Worm (Caenorhabditis elegans) whole organism, mixed stage, embryonic: ENCODE results near the gene C35B1.8.

Source experiments
- M03D4.4 ChIP-seq: sonication (generic microtip); optimal IDR thresholded peaks from 2 replicates; lab custom pipeline; 2017; ENCODE audit warnings: mild to moderate bottlenecking, missing genetic modification characterization, missing compliant biosample characterization
- bed-3 ChIP-seq: fragments of 200-800 bp; sonication (Bioruptor generic); optimal IDR thresholded peaks from 3 replicates; lab custom pipeline; 2018; ENCODE audit warnings: mild to moderate bottlenecking, missing genetic modification characterization, moderate library complexity, missing compliant biosample characterization
- blmp-1 ChIP-seq: fragments of 150-350 bp; optimal IDR thresholded peaks from 2 replicates; lab custom pipeline; 2014; ENCODE audit warnings: missing biosample characterization, missing genetic modification characterization
- ceh-39 ChIP-seq: fragments of 150-350 bp; optimal IDR thresholded peaks from 2 replicates; lab custom pipeline; 2014; ENCODE audit warnings: missing biosample characterization, missing genetic modification characterization
- ceh-43 ChIP-seq: fragments of 200-800 bp; sonication (Bioruptor generic); optimal IDR thresholded peaks from 2 replicates; lab custom pipeline; 2018; ENCODE audit warnings: mild to moderate bottlenecking, missing genetic modification characterization, moderate library complexity, missing compliant biosample characterization
- ceh-83 ChIP-seq: fragments of 200-800 bp; sonication (Bioruptor generic); optimal IDR thresholded peaks from 2 replicates; lab custom pipeline; 2018; ENCODE audit warnings: mild to moderate bottlenecking, missing genetic modification characterization, missing compliant biosample characterization
- ces-1 ChIP-seq: fragments of 150-350 bp; optimal IDR thresholded peaks from 2 replicates; lab custom pipeline; 2014; ENCODE audit warnings: missing biosample characterization, missing genetic modification reagents, missing genetic modification characterization
- cnd-1 ChIP-seq: fragments of 200-800 bp; sonication (Bioruptor generic); optimal IDR thresholded peaks from 2 replicates; lab custom pipeline; 2018; ENCODE audit warnings: mild to moderate bottlenecking, missing genetic modification characterization, missing compliant biosample characterization
- drap-1 ChIP-seq: fragments of 200-800 bp; sonication (Bioruptor generic); optimal IDR thresholded peaks from 3 replicates; lab custom pipeline; 2018; ENCODE audit warnings: mild to moderate bottlenecking, missing genetic modification characterization, missing compliant biosample characterization
- elt-1 ChIP-seq: sonication (generic microtip); optimal IDR thresholded peaks from 2 replicates; lab custom pipeline; 2017; ENCODE audit warnings: missing genetic modification characterization, mild to moderate bottlenecking, missing compliant biosample characterization, antibody characterized with exemption, moderate library complexity, borderline replicate concordance; ENCODE audit not compliant: insufficient read depth
- elt-3 ChIP-seq: fragments of 150-350 bp; optimal IDR thresholded peaks from 2 replicates; lab custom pipeline; 2014; ENCODE audit warnings: missing biosample characterization, missing genetic modification characterization
- flh-1 ChIP-seq: fragments of 200-800 bp; sonication (Bioruptor generic); optimal IDR thresholded peaks from 2 replicates; lab custom pipeline; 2018; ENCODE audit warnings: mild to moderate bottlenecking, missing genetic modification characterization, moderate library complexity, missing compliant biosample characterization
- ham-2 ChIP-seq: fragments of 200-800 bp; sonication (Bioruptor generic); optimal IDR thresholded peaks from 2 replicates; lab custom pipeline; 2018; ENCODE audit warnings: mild to moderate bottlenecking, missing genetic modification characterization, missing compliant biosample characterization
- hlh-1 ChIP-seq: fragments of 150-350 bp; optimal IDR thresholded peaks from 2 replicates; lab custom pipeline; 2014; ENCODE audit warnings: missing biosample characterization, missing genetic modification reagents, missing genetic modification characterization
- lin-13 ChIP-seq: fragments of 150-350 bp; optimal IDR thresholded peaks from 2 replicates; lab custom pipeline; 2014; ENCODE audit warnings: missing biosample characterization, missing genetic modification characterization
- lsy-2 ChIP-seq: fragments of 150-350 bp; optimal IDR thresholded peaks from 2 replicates; lab custom pipeline; 2014; ENCODE audit warnings: missing biosample characterization, missing genetic modification characterization
- mab-5 ChIP-seq: fragments of 150-350 bp; optimal IDR thresholded peaks from 2 replicates; lab custom pipeline; 2014; ENCODE audit warnings: missing biosample characterization, missing genetic modification characterization
- mep-1 ChIP-seq: fragments of 150-350 bp; optimal IDR thresholded peaks from 2 replicates; lab custom pipeline; 2017; ENCODE audit warnings: missing biosample characterization, missing genetic modification reagents, missing genetic modification characterization, inconsistent platforms
- mls-2 ChIP-seq: sonication (generic microtip); optimal IDR thresholded peaks from 2 replicates; lab custom pipeline; 2016; ENCODE audit warnings: mild to moderate bottlenecking, missing genetic modification characterization, moderate library complexity, missing compliant biosample characterization
- nhr-12 ChIP-seq: fragments of 150-350 bp; optimal IDR thresholded peaks from 2 replicates; lab custom pipeline; 2014; ENCODE audit warnings: missing biosample characterization, missing genetic modification characterization
- nhr-2 ChIP-seq: fragments of 150-350 bp; optimal IDR thresholded peaks from 2 replicates; lab custom pipeline; 2014; ENCODE audit warnings: missing biosample characterization, missing genetic modification characterization
- nhr-237 ChIP-seq: fragments of 150-350 bp; optimal IDR thresholded peaks from 2 replicates; lab custom pipeline; 2014; ENCODE audit warnings: missing biosample characterization, missing genetic modification characterization
- nhr-28 ChIP-seq: fragments of 150-350 bp; optimal IDR thresholded peaks from 2 replicates; lab custom pipeline; 2014; ENCODE audit warnings: missing biosample characterization, missing genetic modification characterization
- pha-4 ChIP-seq: fragments of 150-350 bp; optimal IDR thresholded peaks from 2 replicates; lab custom pipeline; 2018; ENCODE audit warnings: missing biosample characterization, missing genetic modification reagents, missing genetic modification characterization
- sem-2 ChIP-seq: fragments of 200-800 bp; sonication (Bioruptor generic); optimal IDR thresholded peaks from 2 replicates; lab custom pipeline; 2018; ENCODE audit warnings: mild to moderate bottlenecking, missing genetic modification characterization, missing compliant biosample characterization
- snpc-4 ChIP-seq: fragments of 150-350 bp; optimal IDR thresholded peaks from 2 replicates; lab custom pipeline; 2014; ENCODE audit warnings: missing biosample characterization, missing genetic modification characterization
- sptf-1 ChIP-seq: sonication (generic microtip); optimal IDR thresholded peaks from 2 replicates; lab custom pipeline; 2017; ENCODE audit warnings: mild to moderate bottlenecking, missing genetic modification characterization, moderate library complexity, missing compliant biosample characterization
- tbx-8 ChIP-seq: fragments of 200-800 bp; sonication (Bioruptor generic); optimal IDR thresholded peaks from 2 replicates; lab custom pipeline; 2018; ENCODE audit warnings: mild to moderate bottlenecking, missing genetic modification characterization, moderate library complexity, missing compliant biosample characterization
- unc-120 ChIP-seq: sonication (generic microtip); optimal IDR thresholded peaks from 2 replicates; lab custom pipeline; 2017; ENCODE audit warnings: missing genetic modification characterization, missing compliant biosample characterization; ENCODE audit not compliant: poor library complexity, severe bottlenecking
- unc-39 ChIP-seq: fragments of 150-350 bp; optimal IDR thresholded peaks from 2 replicates; lab custom pipeline; 2014; ENCODE audit warnings: missing biosample characterization, missing genetic modification characterization
- zip-8 ChIP-seq: fragments of 150-350 bp; optimal IDR thresholded peaks from 2 replicates; lab custom pipeline; 2014; ENCODE audit warnings: missing biosample characterization, missing genetic modification characterization
- ztf-11 ChIP-seq: fragments of 150-350 bp; optimal IDR thresholded peaks from 2 replicates; lab custom pipeline; 2014; ENCODE audit warnings: missing biosample characterization, missing genetic modification characterization

C35B1.8 gene

ce11 chrIV:4076690-4077295, 2.0 kb downstream of the C35B1.8 start:
- TF ChIP-seq cnd-1 (tag; lab: Kevin White, UChicago) (no peak), ceh-43 (no peak)

ce11 chrIV:4074610-4075009, 4.2 kb downstream of the C35B1.8 start, which contains the start of gene W03D2.9:
Gene W03D2.9 (minus strand): TSS chrIV:4074710.
- no peak for TF ChIP-seq elt-3 (tag; lab: Kevin White, UChicago)
- no peak for TF ChIP-seq unc-39 (tag; lab: Kevin White, UChicago)
- TF ChIP-seq hlh-1 (tag; lab: Kevin White, UChicago) = no peak
- TF ChIP-seq ham-2 = no peak
- TF ChIP-seq flh-1 (GFP tag; lab: Kevin White, UChicago) = no peak
- no peak for TF ChIP-seq nhr-2
- TF ChIP-seq ceh-83 (GFP tag; lab: Kevin White, UChicago) = no peak
- TF ChIP-seq blmp-1 = no peak
- TF ChIP-seq nhr-237 (tag; lab: Kevin White, UChicago) = no peak

ce11 chrIV:4072027-4072426, 6.8 kb downstream of the C35B1.8 start, which contains the start of gene pqn-75:
Gene pqn-75 (plus strand): TSS chrIV:4072327.
- TF ChIP-seq nhr-237 (tag; lab: Kevin White, UChicago) (no peak), elt-3 (tag; lab: Kevin White, UChicago) (no peak), mab-5 (no peak), lin-13 (tag; lab: Kevin White, UChicago) (no peak), pha-4 (tag; lab: Kevin White, UChicago) (no peak), zip-8 (tag; lab: Kevin White, UChicago) (no peak), drap-1 (GFP tag; lab: Kevin White, UChicago) (no peak), ztf-11 (tag; lab: Kevin White, UChicago) (no peak), tbx-8 (GFP tag; lab: Kevin White, UChicago) (no peak), blmp-1 (no peak), M03D4.4 (no peak)

- TF ChIP-seq nhr-12 (tag; lab: Kevin White, UChicago) (no peak), mep-1 (peak; percentile 12), nhr-28 (tag; lab: Kevin White, UChicago) (no peak), mls-2 (tag; lab: Kevin White, UChicago) (peak; percentile 19), nhr-2 (peak; percentile 5), ceh-83 (GFP tag; lab: Kevin White, UChicago) (peak; percentile 43), sptf-1 (peak; percentile 30), ceh-39 (peak; percentile 15)
Observed at ce11 chrIV:4070810-4071209, 8.0 kb downstream of the C35B1.8 start.

ce11 chrIV:4068480-4068879, 10.3 kb downstream of the C35B1.8 start, which contains the start of gene fbxb-55:
Gene fbxb-55 (plus strand): TSS chrIV:4068780.
- TF ChIP-seq lin-13 (tag; lab: Kevin White, UChicago) (no peak), bed-3 (GFP tag; lab: Kevin White, UChicago) (no peak), tbx-8 (GFP tag; lab: Kevin White, UChicago) (no peak), hlh-1 (tag; lab: Kevin White, UChicago) (no peak), lsy-2 (no peak), ham-2 (no peak), unc-120 (tag; lab: Kevin White, UChicago) (no peak), cnd-1 (tag; lab: Kevin White, UChicago) (no peak), snpc-4 (no peak)

ce11 chrIV:4067336-4067735, 11.5 kb downstream of the C35B1.8 start:
- TF ChIP-seq tbx-8 (GFP tag; lab: Kevin White, UChicago) (no peak), sem-2 (GFP tag; lab: Kevin White, UChicago) (no peak), drap-1 (GFP tag; lab: Kevin White, UChicago) (no peak), elt-1 (no peak), lsy-2 (no peak), cnd-1 (tag; lab: Kevin White, UChicago) (no peak), M03D4.4 (no peak), ces-1 (GFP tag; lab: Kevin White, UChicago) (no peak), hlh-1 (tag; lab: Kevin White, UChicago) (no peak), nhr-12 (tag; lab: Kevin White, UChicago) (no peak), ztf-11 (tag; lab: Kevin White, UChicago) (no peak), ceh-83 (GFP tag; lab: Kevin White, UChicago) (no peak), bed-3 (GFP tag; lab: Kevin White, UChicago) (no peak), unc-120 (tag; lab: Kevin White, UChicago) (no peak), mls-2 (tag; lab: Kevin White, UChicago) (no peak), sptf-1 (no peak), lin-13 (tag; lab: Kevin White, UChicago) (no peak), mab-5 (no peak)
